Fruit fly (Drosophila melanogaster) whole organism: ENCODE measurements around the gene Nup154.

Source experiments
- Dll ChIP-seq: fragments of >200 bp; optimal IDR thresholded peaks from 2 replicates; lab custom pipeline; 2017
- EcR ChIP-seq, 2 experiments: fragments of >200 bp; optimal IDR thresholded peaks; 2 replicates each; lab custom pipeline; 2017; ENCODE audit warnings: missing biosample characterization in 2 of 2, missing genetic modification characterization in 2 of 2, missing genetic modification reagents in 2 of 2

DNA sequence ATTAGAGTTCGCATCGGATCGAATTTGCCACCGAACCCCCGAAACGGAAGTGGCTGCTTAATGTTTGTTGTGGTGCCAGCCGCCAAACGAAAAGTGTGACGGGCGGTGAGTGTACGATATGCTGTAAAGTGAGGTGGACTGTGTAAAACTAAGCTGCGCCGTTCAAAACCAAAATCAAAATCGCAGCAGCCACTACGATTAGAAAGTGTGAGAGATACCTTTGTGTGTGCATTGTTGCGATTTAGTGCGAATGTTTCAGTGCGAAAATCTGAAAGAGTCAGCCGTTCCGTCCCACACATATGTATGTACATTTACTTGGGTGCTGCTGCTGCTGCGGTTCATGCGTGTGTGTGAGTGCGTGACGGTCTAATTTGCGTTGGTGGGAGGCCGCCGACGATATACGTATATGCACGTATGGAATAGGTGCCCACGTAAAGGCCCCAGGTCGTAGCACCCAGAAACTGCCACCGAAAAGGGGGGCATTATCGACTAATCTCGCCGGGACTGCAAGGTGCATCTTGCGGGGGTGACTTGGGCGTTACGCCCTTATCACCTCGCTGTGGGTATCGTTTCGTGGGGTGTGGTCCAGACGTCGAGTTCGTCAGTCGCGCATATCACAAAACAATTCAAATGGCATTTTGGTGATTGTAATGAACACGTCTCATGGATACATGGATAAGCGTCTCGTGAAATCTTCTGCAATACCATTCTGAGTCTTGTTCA is 27.6 kb upstream of the Nup154 start:
- TF ChIP-seq Dll (lab: Kevin White, UChicago) = no peak
- no peak for TF ChIP-seq EcR (GFP tag; optimal IDR thresholded peaks at IDR 0.05; lab: Kevin White, UChicago)
